Worm (Caenorhabditis elegans) whole organism, early embryonic: Measurements from ENCODE around the gene bpl-1.

ENCODE experiments used
- B0310.2 ChIP-seq: sonication (generic microtip); optimal IDR thresholded peaks from 2 replicates; lab custom pipeline; 2016; ENCODE audit warnings: mild to moderate bottlenecking, missing genetic modification characterization, missing compliant biosample characterization
- F13C5.2 ChIP-seq: sonication (generic microtip); optimal IDR thresholded peaks from 2 replicates; lab custom pipeline; 2017; ENCODE audit warnings: mild to moderate bottlenecking, missing genetic modification characterization, inconsistent platforms, missing compliant biosample characterization
- aly-1 ChIP-seq: sonication (generic microtip); optimal IDR thresholded peaks from 2 replicates; lab custom pipeline; 2016; ENCODE audit warnings: missing genetic modification characterization, missing compliant biosample characterization
- ama-1 ChIP-seq: fragments of 150-350 bp; optimal IDR thresholded peaks from 2 replicates; lab custom pipeline; 2014
- ets-7 ChIP-seq: sonication (generic microtip); optimal IDR thresholded peaks from 2 replicates; lab custom pipeline; 2016; ENCODE audit warnings: missing genotype, missing genetic modification characterization, missing compliant biosample characterization
- flt-1 ChIP-seq: fragments of 200-800 bp; sonication (Bioruptor generic); IDR thresholded peaks from 2 replicates; pipeline ENCODE4 v1.3.6; 2022; ENCODE audit warnings: missing genetic modification characterization, missing compliant biosample characterization
- hmg-4 ChIP-seq: fragments of 200-800 bp; sonication (Bioruptor generic); optimal IDR thresholded peaks from 2 replicates; lab custom pipeline; 2018; ENCODE audit warnings: mild to moderate bottlenecking, missing genetic modification characterization, missing compliant biosample characterization
- hnd-1 ChIP-seq: sonication (generic microtip); optimal IDR thresholded peaks from 2 replicates; lab custom pipeline; 2016; ENCODE audit warnings: missing genetic modification characterization, missing compliant biosample characterization
- pes-1 ChIP-seq: fragments of 200-800 bp; sonication (Bioruptor generic); IDR thresholded peaks from 2 replicates; pipeline ENCODE4 v1.3.6; 2022; ENCODE audit warnings: missing genetic modification reagents, missing genetic modification characterization, missing compliant biosample characterization
- scrt-1 ChIP-seq: fragments of 200-800 bp; sonication (Bioruptor generic); IDR thresholded peaks from 2 replicates; pipeline ENCODE4 v1.3.6; 2022; ENCODE audit warnings: missing genetic modification characterization, missing compliant biosample characterization
- sea-1 ChIP-seq: fragments of 200-800 bp; sonication (Bioruptor generic); conservative IDR thresholded peaks from 2 replicates; pipeline ENCODE4 v1.3.6; 2022; ENCODE audit warnings: missing genetic modification characterization, missing compliant biosample characterization
- tbx-37 ChIP-seq: fragments of 200-800 bp; sonication (Bioruptor generic); conservative IDR thresholded peaks from 2 replicates; pipeline ENCODE4 v1.3.6; 2022; ENCODE audit warnings: missing genetic modification reagents, missing genetic modification characterization, missing compliant biosample characterization
- tra-4 ChIP-seq: sonication (generic microtip); optimal IDR thresholded peaks from 2 replicates; lab custom pipeline; 2017; ENCODE audit warnings: missing genetic modification characterization, missing compliant biosample characterization

ce11 chrII:6320655-6321388 is 46.8 kb downstream of the bpl-1 start, which contains the start of gene efr-3:
- TF ChIP-seq hmg-4 (no peak), tbx-37 (GFP tag; lab: Robert Waterston, UW) (no peak), hnd-1 (tag; lab: Kevin White, UChicago) (no peak), ets-7 (tag; lab: Kevin White, UChicago) (no peak), aly-1 (no peak), flt-1 (GFP tag; lab: Robert Waterston, UW) (no peak), ama-1 (lab: Kevin White, UChicago) (no peak), scrt-1 (GFP tag; lab: Robert Waterston, UW) (no peak), tra-4 (tag; lab: Kevin White, UChicago) (no peak), sea-1 (GFP tag; lab: Robert Waterston, UW) (no peak), B0310.2 (no peak), F13C5.2 (tag; lab: Kevin White, UChicago) (no peak), pes-1 (GFP tag; lab: Robert Waterston, UW) (no peak)
